Worm (Caenorhabditis elegans) whole organism, L4 larva: ENCODE results near the gene dvc-1.

Source experiments
- D1046.2 ChIP-seq: fragments of 200-800 bp; sonication (Bioruptor generic); IDR thresholded peaks from 2 replicates; pipeline ENCODE4 v1.3.6; 2022; ENCODE audit warnings: missing genetic modification characterization, missing compliant biosample characterization
- F26F4.8 ChIP-seq: fragments of 200-800 bp; sonication (Bioruptor generic); conservative IDR thresholded peaks from 2 replicates; pipeline ENCODE4 v1.3.6; 2022; ENCODE audit warnings: missing genetic modification characterization, missing compliant biosample characterization
- T20F7.1 ChIP-seq: fragments of 200-800 bp; sonication (Bioruptor generic); optimal IDR thresholded peaks from 2 replicates; lab custom pipeline; 2018; ENCODE audit warnings: mild to moderate bottlenecking, missing genetic modification characterization, missing compliant biosample characterization
- T26A8.4 ChIP-seq: fragments of 200-800 bp; sonication (Bioruptor generic); IDR thresholded peaks from 2 replicates; pipeline ENCODE4 v1.3.6; 2022; ENCODE audit warnings: missing genetic modification characterization, missing compliant biosample characterization
- Y105C5A.15 ChIP-seq: fragments of 200-800 bp; sonication (Bioruptor generic); IDR thresholded peaks from 2 replicates; pipeline ENCODE4 v1.3.6; 2022; ENCODE audit warnings: missing genetic modification characterization, missing compliant biosample characterization
- Y48G9A.11 ChIP-seq: fragments of 200-800 bp; sonication (Bioruptor generic); IDR thresholded peaks from 2 replicates; pipeline ENCODE4 v1.3.6; 2022; ENCODE audit warnings: missing genetic modification reagents, missing genetic modification characterization, missing compliant biosample characterization
- Y75B8A.6 ChIP-seq: fragments of 200-800 bp; sonication (Bioruptor generic); IDR thresholded peaks from 2 replicates; pipeline ENCODE4 v1.3.6; 2022; ENCODE audit warnings: missing genetic modification reagents, missing genetic modification characterization, missing compliant biosample characterization
- ZK546.5 ChIP-seq, 2 experiments: sonication (generic microtip); optimal IDR thresholded peaks; 2 replicates each; lab custom pipeline; 2017; ENCODE audit warnings: missing biosample characterization in 2 of 2, missing genetic modification characterization in 2 of 2
- aha-1 ChIP-seq: fragments of 150-350 bp; peaks from one replicate; lab custom pipeline; 2014; ENCODE audit warnings: missing biosample characterization, missing genetic modification characterization
- aly-2 ChIP-seq: sonication (generic microtip); optimal IDR thresholded peaks from 2 replicates; lab custom pipeline; 2018; ENCODE audit warnings: missing biosample characterization, missing genetic modification characterization
- ceh-20 ChIP-seq: fragments of 200-800 bp; sonication (Bioruptor generic); IDR thresholded peaks from 2 replicates; pipeline ENCODE4 v1.3.6; 2022; ENCODE audit warnings: missing genetic modification reagents, missing genetic modification characterization, missing compliant biosample characterization
- ceh-82 ChIP-seq: sonication (generic microtip); optimal IDR thresholded peaks from 2 replicates; lab custom pipeline; 2017; ENCODE audit warnings: missing biosample characterization, missing genetic modification characterization
- ces-1 ChIP-seq: fragments of 150-350 bp; sonication (generic microtip); optimal IDR thresholded peaks from 4 replicates; lab custom pipeline; 2014; ENCODE audit warnings: missing biosample characterization, missing genetic modification reagents, missing genetic modification characterization
- daf-16 ChIP-seq, 3 experiments: sonication (generic microtip); optimal IDR thresholded peaks; 2 replicates each; lab custom pipeline; 2016 to 2017; ENCODE audit warnings: missing genetic modification characterization in 3 of 3, missing genetic modification reagents in 3 of 3, mild to moderate bottlenecking in 2 of 3, missing compliant biosample characterization in 2 of 3, missing biosample characterization in 1 of 3, moderate library complexity in 1 of 3
- dmd-9 ChIP-seq: fragments of 200-800 bp; sonication (Bioruptor generic); IDR thresholded peaks from 2 replicates; pipeline ENCODE4 v1.3.6; 2022; ENCODE audit warnings: missing genetic modification reagents, missing genetic modification characterization, missing compliant biosample characterization
- fos-1 ChIP-seq: fragments of 150-350 bp; optimal IDR thresholded peaks from 2 replicates; lab custom pipeline; 2014; ENCODE audit warnings: missing biosample characterization, missing genetic modification characterization
- hif-1 ChIP-seq, 2 experiments: sonication (generic microtip); optimal IDR thresholded peaks; 2 replicates each; lab custom pipeline; 2016 to 2017; ENCODE audit warnings: missing compliant biosample characterization in 2 of 2, missing genetic modification characterization in 2 of 2, missing genetic modification reagents in 2 of 2, missing genotype in 2 of 2, mild to moderate bottlenecking in 1 of 2
- hlh-11 ChIP-seq: fragments of 200-800 bp; sonication (Bioruptor generic); optimal IDR thresholded peaks from 2 replicates; lab custom pipeline; 2018; ENCODE audit warnings: mild to moderate bottlenecking, missing genetic modification characterization, missing compliant biosample characterization
- lin-1 ChIP-seq: fragments of 200-800 bp; sonication (Bioruptor generic); IDR thresholded peaks from 2 replicates; pipeline ENCODE4 v1.3.6; 2022; ENCODE audit warnings: missing genetic modification reagents, missing genetic modification characterization, missing compliant biosample characterization
- madf-5 ChIP-seq, 2 experiments: fragments of 200-800 bp; sonication (Bioruptor generic); IDR thresholded peaks; 2 replicates each; pipeline ENCODE4 v1.3.6; 2022; ENCODE audit warnings: missing compliant biosample characterization in 2 of 2, missing genetic modification characterization in 2 of 2
- madf-9 ChIP-seq: fragments of 200-800 bp; sonication (Bioruptor generic); conservative IDR thresholded peaks from 2 replicates; pipeline ENCODE4 v1.3.6; 2022; ENCODE audit warnings: missing genetic modification reagents, missing genetic modification characterization, missing compliant biosample characterization
- mep-1 ChIP-seq: fragments of 150-350 bp; sonication (generic microtip); optimal IDR thresholded peaks from 3 replicates; lab custom pipeline; 2014; ENCODE audit warnings: missing biosample characterization, missing genetic modification characterization
- mxl-2 ChIP-seq: fragments of 200-800 bp; sonication (Bioruptor generic); conservative IDR thresholded peaks from 2 replicates; pipeline ENCODE4 v1.3.6; 2022; ENCODE audit warnings: missing genetic modification reagents, missing genetic modification characterization, missing compliant biosample characterization
- nhr-10 ChIP-seq: fragments of 150-350 bp; optimal IDR thresholded peaks from 2 replicates; lab custom pipeline; 2014; ENCODE audit warnings: missing biosample characterization, missing genetic modification characterization
- nhr-102 ChIP-seq: sonication (generic microtip); optimal IDR thresholded peaks from 2 replicates; lab custom pipeline; 2016; ENCODE audit warnings: mild to moderate bottlenecking, missing genetic modification characterization, moderate library complexity, missing compliant biosample characterization
- nhr-111 ChIP-seq: fragments of 200-800 bp; sonication (Bioruptor generic); optimal IDR thresholded peaks from 2 replicates; lab custom pipeline; 2018; ENCODE audit warnings: mild to moderate bottlenecking, missing genetic modification characterization, missing compliant biosample characterization
- nhr-237 ChIP-seq: sonication (generic microtip); optimal IDR thresholded peaks from 2 replicates; lab custom pipeline; 2017; ENCODE audit warnings: missing biosample characterization, missing genetic modification characterization
- nhr-25 ChIP-seq: sonication (generic microtip); optimal IDR thresholded peaks from 2 replicates; lab custom pipeline; 2017; ENCODE audit warnings: missing genetic modification characterization, mild to moderate bottlenecking, missing compliant biosample characterization, antibody characterized with exemption, moderate library complexity, borderline replicate concordance; ENCODE audit not compliant: insufficient read depth
- nhr-28 ChIP-seq: fragments of 150-350 bp; optimal IDR thresholded peaks from 2 replicates; lab custom pipeline; 2014; ENCODE audit warnings: missing biosample characterization, missing genetic modification characterization
- nhr-48 ChIP-seq: sonication (generic microtip); optimal IDR thresholded peaks from 2 replicates; lab custom pipeline; 2016; ENCODE audit warnings: mild to moderate bottlenecking, missing genetic modification characterization, missing compliant biosample characterization
- nhr-76 ChIP-seq: fragments of 150-350 bp; optimal IDR thresholded peaks from 2 replicates; lab custom pipeline; 2014; ENCODE audit warnings: missing biosample characterization, missing genetic modification characterization
- pha-4 ChIP-seq, 2 experiments: fragments of 150-350 bp in 1 of 2; fragments of 200-800 bp in 1 of 2; sonication (Bioruptor generic) in 1 of 2; IDR thresholded peaks in 1 of 2; optimal IDR thresholded peaks in 1 of 2; 2 replicates each; pipeline versions ENCODE4 v1.3.6 to Lab custom; 2014 to 2022; ENCODE audit warnings: missing genetic modification characterization in 2 of 2, missing genetic modification reagents in 2 of 2, missing biosample characterization in 1 of 2, missing compliant biosample characterization in 1 of 2
- php-3 ChIP-seq: fragments of 200-800 bp; sonication (Bioruptor generic); IDR thresholded peaks from 2 replicates; pipeline ENCODE4 v1.3.6; 2022; ENCODE audit warnings: missing genetic modification reagents, missing genetic modification characterization, missing compliant biosample characterization
- rbr-2 ChIP-seq: sonication (generic microtip); optimal IDR thresholded peaks from 2 replicates; lab custom pipeline; 2016; ENCODE audit warnings: missing genotype, missing genetic modification characterization, missing compliant biosample characterization
- saeg-2 ChIP-seq: fragments of 200-800 bp; sonication (Bioruptor generic); IDR thresholded peaks from 2 replicates; pipeline ENCODE4 v1.3.6; 2022; ENCODE audit warnings: missing genetic modification reagents, missing genetic modification characterization, missing compliant biosample characterization
- sdz-12 ChIP-seq: fragments of 200-800 bp; sonication (Bioruptor generic); optimal IDR thresholded peaks from 2 replicates; lab custom pipeline; 2018; ENCODE audit warnings: mild to moderate bottlenecking, missing genetic modification characterization, missing compliant biosample characterization
- snpc-4 ChIP-seq: fragments of 150-350 bp; optimal IDR thresholded peaks from 2 replicates; lab custom pipeline; 2014; ENCODE audit warnings: missing biosample characterization, missing genetic modification characterization
- tra-1 ChIP-seq: fragments of 200-800 bp; sonication (Bioruptor generic); IDR thresholded peaks from 2 replicates; pipeline ENCODE4 v1.3.6; 2022; ENCODE audit warnings: missing genetic modification reagents, missing genetic modification characterization, missing compliant biosample characterization
- zfp-3 ChIP-seq: fragments of 200-800 bp; sonication (Bioruptor generic); conservative IDR thresholded peaks from 2 replicates; pipeline ENCODE4 v1.3.6; 2022; ENCODE audit warnings: missing genetic modification reagents, missing genetic modification characterization, missing compliant biosample characterization
- zip-2 ChIP-seq: fragments of 150-350 bp; optimal IDR thresholded peaks from 2 replicates; lab custom pipeline; 2014; ENCODE audit warnings: missing biosample characterization, missing genetic modification characterization
- ztf-11 ChIP-seq: fragments of 150-350 bp; optimal IDR thresholded peaks from 2 replicates; lab custom pipeline; 2014; ENCODE audit warnings: missing biosample characterization, missing genetic modification characterization

The dvc-1 gene

ce11 chrV:11271051-11271450 lies 31.9 kb upstream of the dvc-1 start, which contains the start of gene clec-222:
Gene clec-222, plus strand, starts transcription at chrV:11271351.
- no peak for TF ChIP-seq T20F7.1 (GFP tag; lab: Kevin White, UChicago)
- TF ChIP-seq nhr-48 (tag; lab: Kevin White, UChicago) = no peak
- no peak for TF ChIP-seq madf-9 (GFP tag; lab: Robert Waterston, UW)
- TF ChIP-seq saeg-2 (GFP tag; lab: Robert Waterston, UW) = no peak
- no peak for TF ChIP-seq pha-4 (GFP tag; IDR thresholded peaks at IDR 0.05; lab: Robert Waterston, UW)
- no peak for TF ChIP-seq pha-4 (tag; optimal IDR thresholded peaks at IDR 0.05; lab: Kevin White, UChicago)
- TF ChIP-seq ZK546.5 (tag; optimal IDR thresholded peaks at IDR 0.05; lab: Kevin White, UChicago) = no peak
- TF ChIP-seq mep-1 (tag; lab: Kevin White, UChicago) = no peak
- no peak for TF ChIP-seq Y105C5A.15
- no peak for TF ChIP-seq nhr-25 (tag; lab: Kevin White, UChicago)
- TF ChIP-seq ceh-82 (tag; lab: Kevin White, UChicago) = no peak
- no peak for TF ChIP-seq lin-1 (GFP tag; lab: Robert Waterston, UW)
- TF ChIP-seq ceh-20 = no peak
- TF ChIP-seq ztf-11 = no peak
- no peak for TF ChIP-seq D1046.2 (GFP tag; lab: Robert Waterston, UW)
- TF ChIP-seq sdz-12 = no peak
- no peak for TF ChIP-seq php-3 (GFP tag; lab: Robert Waterston, UW)
- TF ChIP-seq zfp-3 (GFP tag; lab: Robert Waterston, UW) = no peak
- TF ChIP-seq hlh-11 (tag; lab: Kevin White, UChicago) = no peak
- TF ChIP-seq aly-2 (tag; lab: Kevin White, UChicago) = no peak

ce11 chrV:11268791-11269190 lies 29.7 kb upstream of the dvc-1 start, which contains the start of gene str-115:
Gene str-115, plus strand, starts transcription at chrV:11269091.
- TF ChIP-seq ces-1 (GFP tag; lab: Kevin White, UChicago) = no peak
- TF ChIP-seq hif-1 (tag; optimal IDR thresholded peaks at IDR 0.05; lab: Kevin White, UChicago) = no peak
- TF ChIP-seq nhr-48 (tag; lab: Kevin White, UChicago) = no peak
- TF ChIP-seq mxl-2 (GFP tag; lab: Robert Waterston, UW) = no peak
- no peak for TF ChIP-seq pha-4 (GFP tag; IDR thresholded peaks at IDR 0.05; lab: Robert Waterston, UW)
- no peak for TF ChIP-seq pha-4 (tag; optimal IDR thresholded peaks at IDR 0.05; lab: Kevin White, UChicago)
- no peak for TF ChIP-seq F26F4.8 (GFP tag; lab: Robert Waterston, UW)
- TF ChIP-seq nhr-10 (tag; lab: Kevin White, UChicago) = no peak
- TF ChIP-seq dmd-9 = no peak
- TF ChIP-seq daf-16 (GFP tag; optimal IDR thresholded peaks at IDR 0.05; lab: Kevin White, UChicago) = no peak
- no peak for TF ChIP-seq daf-16 (tag; optimal IDR thresholded peaks at IDR 0.05; lab: Kevin White, UChicago)
- no peak for TF ChIP-seq nhr-102
- TF ChIP-seq fos-1 (tag; lab: Kevin White, UChicago) = no peak
- TF ChIP-seq Y105C5A.15 = no peak
- TF ChIP-seq php-3 (GFP tag; lab: Robert Waterston, UW) = no peak
- TF ChIP-seq aha-1 = no peak
- TF ChIP-seq zip-2 (tag; lab: Kevin White, UChicago) = no peak
- no peak for TF ChIP-seq Y75B8A.6 (GFP tag; lab: Robert Waterston, UW)
- no peak for TF ChIP-seq nhr-76 (tag; lab: Kevin White, UChicago)

ce11 chrV:11266681-11267080 lies 27.6 kb upstream of the dvc-1 start, which contains the start of gene str-116:
Gene str-116, plus strand, starts transcription at chrV:11266981.
- TF ChIP-seq nhr-111 (GFP tag; lab: Kevin White, UChicago) (no peak), nhr-28 (tag; lab: Kevin White, UChicago) (no peak), tra-1 (no peak), nhr-237 (tag; lab: Kevin White, UChicago) (no peak), T26A8.4 (GFP tag; lab: Robert Waterston, UW) (no peak), dmd-9 (no peak), Y48G9A.11 (GFP tag; lab: Robert Waterston, UW) (no peak), snpc-4 (tag; lab: Kevin White, UChicago) (no peak), rbr-2 (tag; lab: Kevin White, UChicago) (no peak), madf-5 (GFP tag; IDR thresholded peaks at IDR 0.05; lab: Robert Waterston, UW) (no peak)
